Fruit fly (Drosophila melanogaster) whole organism, embryonic: ENCODE results near the gene Arpc2.

ENCODE experiments used
- Asciz ChIP-seq: fragments of 200-800 bp; sonication (Bioruptor generic); optimal IDR thresholded peaks from 2 replicates; lab custom pipeline; 2017; ENCODE audit warnings: missing biosample characterization, mild to moderate bottlenecking, missing genetic modification characterization, missing genetic modification reagents
- Bteb2 ChIP-seq: fragments of 200-800 bp; sonication (Bioruptor generic); optimal IDR thresholded peaks from 2 replicates; lab custom pipeline; 2016; ENCODE audit warnings: missing biosample characterization, missing genetic modification characterization
- C15 ChIP-seq: fragments of 200-800 bp; sonication (Bioruptor generic); IDR thresholded peaks from 3 replicates; pipeline ENCODE4 v1.3.6; 2022; ENCODE audit warnings: missing biosample characterization, missing genetic modification characterization
- CG10209 ChIP-seq: fragments of 200-800 bp; sonication (Bioruptor generic); optimal IDR thresholded peaks from 3 replicates; lab custom pipeline; 2017; ENCODE audit warnings: missing biosample characterization, mild to moderate bottlenecking, missing genetic modification characterization, missing genetic modification reagents
- CG10267 ChIP-seq: fragments of 200-800 bp; sonication (Bioruptor generic); optimal IDR thresholded peaks from 2 replicates; lab custom pipeline; 2018; ENCODE audit warnings: missing biosample characterization, mild to moderate bottlenecking, missing genetic modification characterization, moderate library complexity
- CG10274 ChIP-seq: fragments of 200-800 bp; sonication (Bioruptor generic); optimal IDR thresholded peaks from 3 replicates; lab custom pipeline; 2017; ENCODE audit warnings: missing biosample characterization, mild to moderate bottlenecking, missing genetic modification characterization
- CG10462 ChIP-seq: fragments of 200-800 bp; sonication (Bioruptor generic); optimal IDR thresholded peaks from 2 replicates; lab custom pipeline; 2016; ENCODE audit warnings: missing biosample characterization, missing genetic modification characterization
- CG10979 ChIP-seq: fragments of 200-800 bp; sonication (Bioruptor generic); optimal IDR thresholded peaks from 2 replicates; lab custom pipeline; 2018; ENCODE audit warnings: missing biosample characterization, mild to moderate bottlenecking, missing genetic modification characterization, moderate library complexity
- CG11560 ChIP-seq: fragments of 200-800 bp; sonication (Bioruptor generic); IDR thresholded peaks from 3 replicates; pipeline ENCODE4 v1.3.6; 2022; ENCODE audit warnings: missing biosample characterization, missing genetic modification characterization
- CG14441 ChIP-seq: fragments of 200-800 bp; sonication (Bioruptor generic); IDR thresholded peaks from 2 replicates; pipeline ENCODE4 v1.3.6; 2022; ENCODE audit warnings: missing biosample characterization, missing genetic modification characterization
- CG14965 ChIP-seq: fragments of 200-800 bp; sonication (Bioruptor generic); optimal IDR thresholded peaks from 2 replicates; lab custom pipeline; 2016; ENCODE audit warnings: missing biosample characterization, missing genetic modification characterization, borderline replicate concordance
- CG1647 ChIP-seq: fragments of 200-800 bp; sonication (Bioruptor generic); optimal IDR thresholded peaks from 3 replicates; lab custom pipeline; 2016; ENCODE audit warnings: missing biosample characterization, missing genetic modification characterization
- CG17612 ChIP-seq: fragments of 200-800 bp; sonication (Bioruptor generic); IDR thresholded peaks from 2 replicates; pipeline ENCODE4 v1.3.6; 2022; ENCODE audit warnings: missing biosample characterization, missing genetic modification characterization
- CG31365 ChIP-seq: fragments of 200-800 bp; sonication (Bioruptor generic); optimal IDR thresholded peaks from 2 replicates; lab custom pipeline; 2018; ENCODE audit warnings: missing biosample characterization, mild to moderate bottlenecking, missing genetic modification characterization
- CG32767 ChIP-seq: fragments of 200-800 bp; sonication (Bioruptor generic); IDR thresholded peaks from 2 replicates; pipeline ENCODE4 v1.3.6; 2022; ENCODE audit warnings: missing biosample characterization, missing genetic modification characterization
- CG34422 ChIP-seq: fragments of 200-800 bp; sonication (Bioruptor generic); IDR thresholded peaks from 3 replicates; pipeline ENCODE4 v1.3.6; 2022; ENCODE audit warnings: missing biosample characterization, missing genetic modification characterization
- CG3995 ChIP-seq: fragments of 200-800 bp; sonication (Bioruptor generic); optimal IDR thresholded peaks from 3 replicates; lab custom pipeline; 2016; ENCODE audit warnings: missing biosample characterization, missing genetic modification characterization
- CG4854 ChIP-seq: fragments of 200-800 bp; sonication (Bioruptor generic); optimal IDR thresholded peaks from 2 replicates; lab custom pipeline; 2016; ENCODE audit warnings: missing biosample characterization, missing genetic modification characterization, inconsistent platforms
- CG6765 ChIP-seq: fragments of 200-800 bp; sonication (Bioruptor generic); optimal IDR thresholded peaks from 3 replicates; lab custom pipeline; 2017; ENCODE audit warnings: missing biosample characterization, mild to moderate bottlenecking, missing genetic modification characterization
- CG7271 ChIP-seq: fragments of 200-800 bp; sonication (Bioruptor generic); optimal IDR thresholded peaks from 2 replicates; lab custom pipeline; 2018; ENCODE audit warnings: missing biosample characterization, mild to moderate bottlenecking, missing genetic modification characterization, moderate library complexity
- CG7786 ChIP-seq: fragments of 200-800 bp; sonication (Bioruptor generic); optimal IDR thresholded peaks from 2 replicates; lab custom pipeline; 2016; ENCODE audit warnings: missing biosample characterization, missing genetic modification characterization
- CG9876 ChIP-seq: fragments of 200-800 bp; sonication (Bioruptor generic); optimal IDR thresholded peaks from 2 replicates; lab custom pipeline; 2016; ENCODE audit warnings: missing biosample characterization, missing genetic modification characterization
- Dll ChIP-seq: fragments of 200-800 bp; sonication (Bioruptor generic); IDR thresholded peaks from 4 replicates; pipeline ENCODE4 v1.3.6; 2022; ENCODE audit warnings: missing biosample characterization, missing genetic modification characterization; ENCODE audit not compliant: partially characterized antibody
- Fer3 ChIP-seq: fragments of 200-800 bp; sonication (Bioruptor generic); optimal IDR thresholded peaks from 2 replicates; lab custom pipeline; 2018; ENCODE audit warnings: missing biosample characterization, mild to moderate bottlenecking, missing genetic modification characterization, moderate library complexity
- Hey ChIP-seq: fragments of 200-800 bp; sonication (Bioruptor generic); optimal IDR thresholded peaks from 3 replicates; lab custom pipeline; 2018; ENCODE audit warnings: missing biosample characterization, mild to moderate bottlenecking, missing genetic modification characterization
- Hr3 ChIP-seq: fragments of 200-800 bp; sonication (Bioruptor generic); optimal IDR thresholded peaks from 3 replicates; lab custom pipeline; 2016; ENCODE audit warnings: missing biosample characterization, missing genetic modification characterization
- Hsf ChIP-seq: fragments of 200-800 bp; sonication (Bioruptor generic); optimal IDR thresholded peaks from 3 replicates; lab custom pipeline; 2016; ENCODE audit warnings: missing biosample characterization, missing genetic modification characterization
- Lim3 ChIP-seq: fragments of 200-800 bp; sonication (Bioruptor generic); IDR thresholded peaks from 2 replicates; pipeline ENCODE4 v1.3.6; 2022; ENCODE audit warnings: missing biosample characterization, missing genetic modification characterization
- NC2β ChIP-seq: fragments of 200-800 bp; sonication (Bioruptor generic); optimal IDR thresholded peaks from 2 replicates; lab custom pipeline; 2016; ENCODE audit warnings: missing biosample characterization, missing genetic modification characterization
- Rx ChIP-seq: fragments of 200-800 bp; sonication (Bioruptor generic); IDR thresholded peaks from 2 replicates; pipeline ENCODE4 v1.3.6; 2022; ENCODE audit warnings: missing biosample characterization, missing genetic modification characterization
- Sin3A ChIP-seq: fragments of >200 bp; optimal IDR thresholded peaks from 2 replicates; lab custom pipeline; 2018
- Sox100B ChIP-seq: fragments of 200-800 bp; sonication (Bioruptor generic); optimal IDR thresholded peaks from 3 replicates; lab custom pipeline; 2018; ENCODE audit warnings: missing biosample characterization, mild to moderate bottlenecking, missing genetic modification characterization
- Taf1 ChIP-seq: fragments of 200-800 bp; sonication (Bioruptor generic); IDR thresholded peaks from 2 replicates; pipeline ENCODE4 v1.3.6; 2022; ENCODE audit warnings: missing biosample characterization, missing genetic modification characterization
- YL-1 ChIP-seq: fragments of 200-800 bp; sonication (Bioruptor generic); optimal IDR thresholded peaks from 3 replicates; lab custom pipeline; 2017; ENCODE audit warnings: missing biosample characterization, mild to moderate bottlenecking, missing genetic modification characterization
- bowl ChIP-seq: fragments of 200-800 bp; sonication (Bioruptor generic); IDR thresholded peaks from 2 replicates; pipeline ENCODE4 v1.3.6; 2022; ENCODE audit warnings: missing biosample characterization, missing genetic modification characterization
- btn ChIP-seq: fragments of 200-800 bp; sonication (Bioruptor generic); optimal IDR thresholded peaks from 2 replicates; lab custom pipeline; 2016; ENCODE audit warnings: missing biosample characterization, missing genetic modification characterization
- cwo ChIP-seq: fragments of 200-800 bp; sonication (Bioruptor generic); optimal IDR thresholded peaks from 3 replicates; lab custom pipeline; 2017; ENCODE audit warnings: missing biosample characterization, missing genetic modification characterization, mild to moderate bottlenecking, moderate library complexity, missing genetic modification reagents
- dm ChIP-seq: fragments of 200-800 bp; sonication (Bioruptor generic); optimal IDR thresholded peaks from 3 replicates; lab custom pipeline; 2016; ENCODE audit warnings: missing biosample characterization, missing genetic modification characterization
- emc ChIP-seq: fragments of 200-800 bp; sonication (Bioruptor generic); optimal IDR thresholded peaks from 2 replicates; lab custom pipeline; 2016; ENCODE audit warnings: missing biosample characterization, missing genetic modification characterization
- gcm2 ChIP-seq: fragments of 200-800 bp; sonication (Bioruptor generic); optimal IDR thresholded peaks from 2 replicates; lab custom pipeline; 2016; ENCODE audit warnings: missing biosample characterization, missing genetic modification characterization
- grn ChIP-seq: fragments of 200-800 bp; sonication (Bioruptor generic); optimal IDR thresholded peaks from 3 replicates; lab custom pipeline; 2017; ENCODE audit warnings: missing biosample characterization, missing genetic modification characterization
- insv ChIP-seq, 2 experiments: fragments of 200-800 bp; sonication (Bioruptor generic); optimal IDR thresholded peaks; 3 replicates each; lab custom pipeline; 2016 to 2018; ENCODE audit warnings: missing biosample characterization in 2 of 2, missing genetic modification characterization in 2 of 2
- jing ChIP-seq: fragments of 200-800 bp; sonication (Bioruptor generic); optimal IDR thresholded peaks from 2 replicates; lab custom pipeline; 2018; ENCODE audit warnings: missing biosample characterization, mild to moderate bottlenecking, missing genetic modification characterization
- nmo ChIP-seq: fragments of 200-800 bp; sonication (Bioruptor generic); optimal IDR thresholded peaks from 2 replicates; lab custom pipeline; 2018; ENCODE audit warnings: missing biosample characterization, mild to moderate bottlenecking, missing genetic modification characterization, moderate library complexity
- onecut ChIP-seq: fragments of 200-800 bp; sonication (Bioruptor generic); IDR thresholded peaks from 2 replicates; pipeline ENCODE4 v1.3.6; 2022; ENCODE audit warnings: missing biosample characterization, missing genetic modification characterization
- sens ChIP-seq: fragments of 200-800 bp; sonication (Bioruptor generic); peaks from one replicate; lab custom pipeline; 2016; ENCODE audit warnings: missing biosample characterization, missing genetic modification characterization
- sim ChIP-seq: fragments of 200-800 bp; sonication (Bioruptor generic); IDR thresholded peaks from 2 replicates; pipeline ENCODE4 v1.3.6; 2022; ENCODE audit warnings: missing biosample characterization, missing genetic modification characterization
- sima ChIP-seq: fragments of 200-800 bp; sonication (Bioruptor generic); optimal IDR thresholded peaks from 2 replicates; lab custom pipeline; 2016; ENCODE audit warnings: missing biosample characterization, missing genetic modification characterization
- slbo ChIP-seq: fragments of 200-800 bp; sonication (Bioruptor generic); IDR thresholded peaks from 2 replicates; pipeline ENCODE4 v1.3.6; 2022; ENCODE audit warnings: missing biosample characterization, missing genetic modification characterization
- sr ChIP-seq: fragments of 200-800 bp; sonication (Bioruptor generic); IDR thresholded peaks from 3 replicates; pipeline ENCODE4 v1.3.6; 2022; ENCODE audit warnings: missing biosample characterization, missing genetic modification characterization
- vvl ChIP-seq: fragments of 200-800 bp; sonication (Bioruptor generic); IDR thresholded peaks from 2 replicates; pipeline ENCODE4 v1.3.6; 2022; ENCODE audit warnings: missing biosample characterization, missing genetic modification characterization
- yki ChIP-seq: fragments of >200 bp; optimal IDR thresholded peaks from 3 replicates; lab custom pipeline; 2018
- zfh2 ChIP-seq: fragments of 200-800 bp; sonication (Bioruptor generic); optimal IDR thresholded peaks from 2 replicates; lab custom pipeline; 2016; ENCODE audit warnings: missing biosample characterization, missing genetic modification characterization

Arpc2 gene

DNA sequence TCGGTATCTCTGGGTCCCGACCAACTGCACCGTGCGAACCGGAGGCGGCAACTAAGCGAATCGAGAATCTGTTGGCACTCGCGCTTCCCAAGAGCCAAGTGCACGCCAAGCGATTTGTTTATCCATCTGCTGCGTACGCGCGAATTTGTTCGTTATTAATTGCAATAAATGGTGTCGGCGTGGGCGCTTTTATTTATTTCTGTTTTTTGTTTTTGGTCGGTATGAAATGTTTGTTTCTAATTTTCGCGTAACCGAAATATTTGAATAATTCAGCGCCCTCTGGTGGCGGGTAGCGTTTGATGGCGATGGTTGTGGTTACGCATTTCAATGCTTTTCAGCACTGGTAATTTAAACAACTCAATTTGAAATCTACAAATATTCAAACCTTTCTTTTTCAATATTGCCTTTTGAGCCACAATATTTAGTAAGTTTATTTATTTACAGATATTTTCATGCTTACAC, 2.1 kb upstream of the Arpc2 start, which contains the start of gene CG10947 (continued):
- TF ChIP-seq CG10209 (GFP tag; lab: Kevin White, UChicago) (peak; percentile 58), CG6765 (peak; percentile 25), CG7271 (tag; lab: Kevin White, UChicago) (peak; percentile 4), CG3995 (GFP tag; lab: Kevin White, UChicago) (peak; percentile 14), Rx (GFP tag; lab: Robert Waterston, UW) (peak; percentile 36), jing (GFP tag; lab: Kevin White, UChicago) (no peak), emc (GFP tag; lab: Kevin White, UChicago) (peak; percentile 48), CG7786 (GFP tag; lab: Kevin White, UChicago) (peak; percentile 63), CG4854 (GFP tag; lab: Kevin White, UChicago) (peak; percentile 70), Hsf (GFP tag; lab: Kevin White, UChicago) (peak; percentile 79), Sox100B (GFP tag; lab: Kevin White, UChicago) (peak; percentile 46), Lim3 (GFP tag; lab: Robert Waterston, UW) (no peak), CG17612 (GFP tag; lab: Robert Waterston, UW) (no peak), CG10274 (GFP tag; lab: Kevin White, UChicago) (no peak), C15 (no peak), Taf1 (GFP tag; lab: Robert Waterston, UW) (no peak), sens (GFP tag; lab: Kevin White, UChicago) (peak; percentile 90), YL-1 (peak; percentile 21), cwo (GFP tag; lab: Kevin White, UChicago) (no peak), CG14965 (GFP tag; lab: Kevin White, UChicago) (peak; percentile 99), sim (GFP tag; lab: Robert Waterston, UW) (no peak), NC2β (peak; percentile 61), Asciz (GFP tag; lab: Kevin White, UChicago) (peak; percentile 63), sr (GFP tag; lab: Robert Waterston, UW) (0 out of 3 replicates have a peak, but pooled peaks have one; percentile 29), CG9876 (GFP tag; lab: Kevin White, UChicago) (peak; percentile 50), CG10462 (peak; percentile 49), grn (no peak), Bteb2 (GFP tag; lab: Kevin White, UChicago) (peak; percentile 44), Hr3 (peak; percentile 62), CG34422 (GFP tag; lab: Robert Waterston, UW) (no peak), CG10979 (tag; lab: Kevin White, UChicago) (peak; percentile 49), bowl (no peak), CG1647 (peak; percentile 64), insv (GFP tag; optimal IDR thresholded peaks at IDR 0.05; lab: Kevin White, UChicago) (peak in 1 of 2 experiments; percentile 43), onecut (peak; percentile 73), Hey (tag; lab: Kevin White, UChicago) (no peak), CG10267 (peak; percentile 81), CG11560 (tag; lab: Robert Waterston, UW) (no peak), CG31365 (tag; lab: Kevin White, UChicago) (no peak), vvl (GFP tag; lab: Robert Waterston, UW) (peak; percentile 85), nmo (peak; percentile 60), Sin3A (lab: Kevin White, UChicago) (no peak), Fer3 (tag; lab: Kevin White, UChicago) (peak; percentile 46), Dll (GFP tag; lab: Robert Waterston, UW) (peak; percentile 59; the same call in 3 of the 4 replicates), dm (GFP tag; lab: Kevin White, UChicago) (peak; percentile 56), gcm2 (GFP tag; lab: Kevin White, UChicago) (peak; percentile 49), CG32767 (no peak), zfh2 (GFP tag; lab: Kevin White, UChicago) (peak; percentile 48), btn (GFP tag; lab: Kevin White, UChicago) (peak; percentile 41), sima (no peak), slbo (GFP tag; lab: Robert Waterston, UW) (peak; percentile 71), yki (lab: Kevin White, UChicago) (no peak), CG14441 (GFP tag; lab: Robert Waterston, UW) (peak; percentile 55)
